Worm (Caenorhabditis elegans): Measurements from ENCODE around the gene rig-6.
A peak's percentile ranks its signal among the peaks of the same experiment; 100 is the strongest.

Gene rig-6

DNA sequence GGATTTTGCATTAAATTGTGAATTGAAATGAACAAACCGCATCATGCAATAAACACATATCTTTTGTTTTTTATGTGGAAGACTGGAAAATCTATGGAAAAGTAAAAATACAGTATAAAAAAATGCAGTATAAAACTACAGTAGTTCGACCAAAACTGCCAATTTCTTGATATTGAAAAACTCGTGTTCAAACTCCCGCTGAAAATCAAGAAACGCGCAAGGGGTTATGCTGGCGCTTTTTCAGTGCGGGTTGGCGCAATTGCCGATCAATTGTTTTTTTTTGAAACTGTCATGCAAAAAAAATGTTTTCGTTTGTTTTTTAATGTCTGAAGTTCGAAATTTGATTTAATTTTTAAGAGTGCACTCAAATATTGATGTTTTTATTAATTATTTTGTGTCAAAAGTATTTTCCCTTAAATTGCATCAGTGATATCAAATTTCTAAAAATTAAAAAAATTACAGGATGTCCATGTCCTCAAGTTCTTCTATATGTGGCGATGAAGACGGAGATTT, 39.8 kb upstream of the rig-6 start, which contains the start of gene dnj-9 (continued):
- TF ChIP-seq daf-16 (GFP tag; optimal IDR thresholded peaks at IDR 0.05) (peak; percentile 38 to 85), daf-16 (tag; optimal IDR thresholded peaks at IDR 0.05) (peak; percentile 79), saeg-2 (GFP tag; IDR thresholded peaks at IDR 0.05) (peak; percentile 91), skn-1 (tag; optimal IDR thresholded peaks at IDR 0.05) (no peak), unc-62 (GFP tag; optimal IDR thresholded peaks at IDR 0.05 in 1 of 2) (peak in 1 of 2 experiments; percentile 98), unc-62 (tag; optimal IDR thresholded peaks at IDR 0.05) (no peak), aly-2 (tag; optimal IDR thresholded peaks at IDR 0.05) (no peak), pha-4 (GFP tag; IDR thresholded peaks at IDR 0.05) (peak; percentile 89), pha-4 (tag; optimal IDR thresholded peaks at IDR 0.05) (peak; percentile 94), fos-1 (tag; optimal IDR thresholded peaks at IDR 0.05) (no peak), madf-9 (GFP tag; conservative IDR thresholded peaks at IDR 0.05) (peak; percentile 63), F44E2.7 (GFP tag; IDR thresholded peaks at IDR 0.05) (no peak), aha-1 (tag) (peak; percentile 99), mep-1 (tag; optimal IDR thresholded peaks at IDR 0.05) (peak; percentile 96), set-16 (GFP tag; IDR thresholded peaks at IDR 0.05) (no peak), egl-27 (tag; optimal IDR thresholded peaks at IDR 0.05) (no peak), ceh-20 (GFP tag; IDR thresholded peaks at IDR 0.05) (peak; percentile 90), mxl-3 (GFP tag; optimal IDR thresholded peaks at IDR 0.05) (peak; percentile 55), daf-12 (tag; optimal IDR thresholded peaks at IDR 0.05) (no peak), ctbp-1 (GFP tag; IDR thresholded peaks at IDR 0.05) (peak; percentile 88), lir-3 (tag; optimal IDR thresholded peaks at IDR 0.05) (peak; percentile 18), Y48G9A.11 (GFP tag; IDR thresholded peaks at IDR 0.05) (peak; percentile 72), zip-2 (tag; optimal IDR thresholded peaks at IDR 0.05) (peak; percentile 64), hlh-30 (tag; optimal IDR thresholded peaks at IDR 0.05; ENCODE audit: insufficient read depth) (peak; percentile 88), lim-7 (GFP tag; IDR thresholded peaks at IDR 0.05) (no peak), dmd-9 (GFP tag; IDR thresholded peaks at IDR 0.05) (peak; percentile 90), spr-3 (GFP tag; optimal IDR thresholded peaks at IDR 0.05) (peak; percentile 92), F37D6.2 (tag; optimal IDR thresholded peaks at IDR 0.05) (peak; percentile 89), hmg-1.1 (GFP tag; IDR thresholded peaks at IDR 0.05) (peak; percentile 92), ceh-28 (tag; optimal IDR thresholded peaks at IDR 0.05) (no peak), lin-38 (GFP tag; IDR thresholded peaks at IDR 0.05) (peak; percentile 92), zag-1 (tag; optimal IDR thresholded peaks at IDR 0.05) (peak; percentile 76), nhr-41 (GFP tag; IDR thresholded peaks at IDR 0.05) (no peak), ceh-44 (GFP tag; IDR thresholded peaks at IDR 0.05) (0 out of 2 replicates have a peak, but pooled peaks have one; percentile 20), ztf-7 (tag; optimal IDR thresholded peaks at IDR 0.05) (peak; percentile 82), php-3 (GFP tag; IDR thresholded peaks at IDR 0.05) (peak; percentile 80), ZK337.2 (GFP tag; IDR thresholded peaks at IDR 0.05) (peak; percentile 56; the same call in 1 of the 2 replicates), zfp-2 (tag; optimal IDR thresholded peaks at IDR 0.05) (peak; percentile 65), sdz-12 (GFP tag; optimal IDR thresholded peaks at IDR 0.05) (no peak), ceh-32 (tag; optimal IDR thresholded peaks at IDR 0.05; ENCODE audit: poor library complexity) (peak; percentile 62), R02D3.7 (tag; optimal IDR thresholded peaks at IDR 0.05) (no peak), hlh-11 (tag; optimal IDR thresholded peaks at IDR 0.05) (peak; percentile 92), ceh-82 (tag; optimal IDR thresholded peaks at IDR 0.05) (no peak), F49E8.2 (tag; optimal IDR thresholded peaks at IDR 0.05; ENCODE audit: borderline replicate concordance) (peak; percentile 89), dve-1 (tag; optimal IDR thresholded peaks at IDR 0.05; ENCODE audit: insufficient read depth) (peak; percentile 98), T20F7.1 (GFP tag; optimal IDR thresholded peaks at IDR 0.05) (peak; percentile 88), dmd-8 (GFP tag; IDR thresholded peaks at IDR 0.05) (no peak), snpc-4 (tag; optimal IDR thresholded peaks at IDR 0.05) (peak; percentile 19), nhr-25 (tag; optimal IDR thresholded peaks at IDR 0.05; ENCODE audit: borderline replicate concordance, insufficient read depth) (peak; percentile 88), gei-8 (GFP tag; optimal IDR thresholded peaks at IDR 0.05) (no peak), nhr-48 (tag; optimal IDR thresholded peaks at IDR 0.05) (peak; percentile 89)
